Fruit fly (Drosophila melanogaster): ENCODE measurements around the gene Cyp4s3.

The Cyp4s3 gene

dm6 chrX:15074646-15075351, 41.5 kb downstream of the Cyp4s3 start (continued):
- peak; percentile 86 for TF ChIP-seq CG9817 (tag; optimal IDR thresholded peaks at IDR 0.05)
- TF ChIP-seq bigmax (GFP tag; optimal IDR thresholded peaks at IDR 0.05), result no peak
- TF ChIP-seq CG17359 (tag; optimal IDR thresholded peaks at IDR 0.05), result peak; percentile 84
- TF ChIP-seq CG6254 (GFP tag; optimal IDR thresholded peaks at IDR 0.05), result peak; percentile 63
- peak; percentile 78 for TF ChIP-seq MTF-1 (GFP tag; optimal IDR thresholded peaks at IDR 0.05; ENCODE audit: borderline replicate concordance)
- peak; percentile 86 for TF ChIP-seq Mes4 (GFP tag; optimal IDR thresholded peaks at IDR 0.05)
- peak; percentile 91 for TF ChIP-seq bab2 (GFP tag; optimal IDR thresholded peaks at IDR 0.05)
- no peak for TF ChIP-seq Doc3 (GFP tag; IDR thresholded peaks at IDR 0.05; ENCODE audit: partially characterized antibody)
- peak; percentile 88 for TF ChIP-seq CG1647 (GFP tag; optimal IDR thresholded peaks at IDR 0.05)
- TF ChIP-seq toy (GFP tag; IDR thresholded peaks at IDR 0.05), result peak; percentile 57; the same call in 1 of the 2 replicates
- no peak for TF ChIP-seq usp (GFP tag; optimal IDR thresholded peaks at IDR 0.05)
- peak; percentile 94 for TF ChIP-seq onecut (GFP tag; IDR thresholded peaks at IDR 0.05)
- TF ChIP-seq Nf-YB (GFP tag; optimal IDR thresholded peaks at IDR 0.05), result peak; percentile 64
- TF ChIP-seq Ssrp (tag; optimal IDR thresholded peaks at IDR 0.05), result peak; percentile 77
- TF ChIP-seq disco-r (GFP tag; optimal IDR thresholded peaks at IDR 0.05), result peak; percentile 77
- TF ChIP-seq Adf1 (GFP tag; IDR thresholded peaks at IDR 0.05), result peak; percentile 62
- TF ChIP-seq slp2 (GFP tag; optimal IDR thresholded peaks at IDR 0.05), result peak; percentile 89
- TF ChIP-seq CG3065 (GFP tag; optimal IDR thresholded peaks at IDR 0.05), result peak; percentile 73
- TF ChIP-seq CG14860 (GFP tag; IDR thresholded peaks at IDR 0.05; ENCODE audit: partially characterized antibody), result no peak
- TF ChIP-seq Abd-B (GFP tag; optimal IDR thresholded peaks at IDR 0.05), result peak; percentile 76
- TF ChIP-seq Dfd (GFP tag; optimal IDR thresholded peaks at IDR 0.05), result no peak
- peak; percentile 79 for TF ChIP-seq Fer3 (tag; optimal IDR thresholded peaks at IDR 0.05)
- peak; percentile 77 for TF ChIP-seq Bdp1 (GFP tag; optimal IDR thresholded peaks at IDR 0.05)
- TF ChIP-seq CG3726 (GFP tag; IDR thresholded peaks at IDR 0.05), result peak; percentile 64; the same call in 1 of the 3 replicates
- TF ChIP-seq CG15073 (GFP tag; optimal IDR thresholded peaks at IDR 0.05), result peak; percentile 58
- peak; percentile 94 for TF ChIP-seq ci (GFP tag; IDR thresholded peaks at IDR 0.05)
- peak; percentile 74 for TF ChIP-seq bowl (GFP tag; IDR thresholded peaks at IDR 0.05)
- peak; percentile 83 for TF ChIP-seq CG7372 (GFP tag; IDR thresholded peaks at IDR 0.05)
- peak; percentile 7 for TF ChIP-seq stwl (tag; optimal IDR thresholded peaks at IDR 0.05)
- peak; percentile 84 for TF ChIP-seq CG32772 (GFP tag; IDR thresholded peaks at IDR 0.05)
- no peak for TF ChIP-seq CG6791 (GFP tag; IDR thresholded peaks at IDR 0.05; ENCODE audit: partially characterized antibody)
- TF ChIP-seq CG18011 (GFP tag; optimal IDR thresholded peaks at IDR 0.05), result peak; percentile 76
- TF ChIP-seq CG3407 (GFP tag; optimal IDR thresholded peaks at IDR 0.05), result peak; percentile 71
- peak; percentile 86 for TF ChIP-seq p53 (GFP tag; optimal IDR thresholded peaks at IDR 0.05)
- TF ChIP-seq peb (GFP tag; IDR thresholded peaks at IDR 0.05), result peak; percentile 33; the same call in 1 of the 2 replicates
- TF ChIP-seq caup (GFP tag; optimal IDR thresholded peaks at IDR 0.05; ENCODE audit: severe bottlenecking), result peak; percentile 81
- TF ChIP-seq CG18476 (GFP tag; optimal IDR thresholded peaks at IDR 0.05), result peak; percentile 77
- peak; percentile 76 for TF ChIP-seq CG17612 (GFP tag; IDR thresholded peaks at IDR 0.05)
- peak; percentile 98 for TF ChIP-seq row (GFP tag; IDR thresholded peaks at IDR 0.05)
- peak; percentile 64 for TF ChIP-seq CG2202 (tag; optimal IDR thresholded peaks at IDR 0.05)
- TF ChIP-seq gce (GFP tag; IDR thresholded peaks at IDR 0.05), result peak; percentile 51; the same call in 1 of the 3 replicates
- TF ChIP-seq lola (GFP tag; optimal IDR thresholded peaks at IDR 0.05), result peak in 1 of 3 experiments; percentile 72
- peak; percentile 70 for TF ChIP-seq gsb-n (tag; optimal IDR thresholded peaks at IDR 0.05)
- TF ChIP-seq Vsx1 (GFP tag; optimal IDR thresholded peaks at IDR 0.05), result peak; percentile 50
- TF ChIP-seq chif (GFP tag; optimal IDR thresholded peaks at IDR 0.05), result peak; percentile 86 to 93
- peak; percentile 85 for TF ChIP-seq CG11723 (GFP tag; optimal IDR thresholded peaks at IDR 0.05)
- peak; percentile 93 for TF ChIP-seq Hmr (GFP tag; optimal IDR thresholded peaks at IDR 0.05)
- TF ChIP-seq Ets97D (GFP tag; optimal IDR thresholded peaks at IDR 0.05), result peak; percentile 68

Data from whole organism, embryonic.